Worm (Caenorhabditis elegans): ENCODE data around the gene vps-41.

DNA sequence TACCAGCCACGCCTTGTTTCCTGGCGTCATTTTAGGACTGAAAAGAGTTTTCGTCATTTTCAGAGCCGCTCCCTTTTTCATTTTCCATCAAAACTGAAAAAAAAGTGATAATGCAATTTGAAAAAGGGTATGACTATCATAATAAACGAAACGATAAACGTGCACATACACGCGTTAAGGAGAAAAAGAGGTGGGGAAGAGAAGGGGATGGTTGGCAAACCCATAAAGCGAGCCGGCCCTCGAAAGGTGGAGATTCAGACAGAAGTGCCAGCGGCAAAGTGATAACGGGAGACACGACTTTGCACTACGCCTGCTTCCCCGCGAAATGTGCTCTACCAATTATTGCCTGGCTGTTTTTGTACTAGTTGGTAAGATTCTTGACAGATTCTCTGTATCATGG is 30.8 kb upstream of the vps-41 start, which contains the start of gene nspg-14:
- TF ChIP-seq unc-55 (GFP tag; optimal IDR thresholded peaks at IDR 0.05), result no peak
- TF ChIP-seq unc-62 (GFP tag; optimal IDR thresholded peaks at IDR 0.05), result no peak
- no peak for TF ChIP-seq nhr-25 (tag; optimal IDR thresholded peaks at IDR 0.05)
- no peak for TF ChIP-seq alr-1 (tag; optimal IDR thresholded peaks at IDR 0.05)
- TF ChIP-seq nhr-10 (tag; optimal IDR thresholded peaks at IDR 0.05), result no peak
- TF ChIP-seq lin-13 (GFP tag; optimal IDR thresholded peaks at IDR 0.05), result no peak
- TF ChIP-seq aly-2 (tag; optimal IDR thresholded peaks at IDR 0.05), result no peak
- TF ChIP-seq ztf-4 (tag; optimal IDR thresholded peaks at IDR 0.05), result no peak
- TF ChIP-seq ZK546.5 (tag; optimal IDR thresholded peaks at IDR 0.05), result no peak
- TF ChIP-seq nhr-11 (tag; optimal IDR thresholded peaks at IDR 0.05), result no peak
- no peak for TF ChIP-seq ceh-82 (tag; optimal IDR thresholded peaks at IDR 0.05)
- peak; percentile 28 for TF ChIP-seq skn-1 (tag; optimal IDR thresholded peaks at IDR 0.05)
- TF ChIP-seq lin-39 (tag; optimal IDR thresholded peaks at IDR 0.05), result no peak

Measured in whole organism, L2 larva.